Worm (Caenorhabditis elegans) whole organism, late embryonic: ENCODE data around the gene C04E6.7.

Source experiments
- C08G9.2 ChIP-seq: sonication (generic microtip); optimal IDR thresholded peaks from 2 replicates; lab custom pipeline; 2016; ENCODE audit warnings: mild to moderate bottlenecking, missing genetic modification characterization, moderate library complexity, missing compliant biosample characterization
- F13H6.1 ChIP-seq: sonication (generic microtip); optimal IDR thresholded peaks from 2 replicates; lab custom pipeline; 2016; ENCODE audit warnings: missing genetic modification characterization, missing compliant biosample characterization
- K09A11.1 ChIP-seq: sonication (generic microtip); optimal IDR thresholded peaks from 2 replicates; lab custom pipeline; 2017; ENCODE audit warnings: antibody characterized with exemption, mild to moderate bottlenecking, missing genetic modification characterization, missing compliant biosample characterization; ENCODE audit not compliant: insufficient read depth
- ahr-1 ChIP-seq: sonication (generic microtip); optimal IDR thresholded peaks from 2 replicates; lab custom pipeline; 2016; ENCODE audit warnings: missing genetic modification characterization, missing compliant biosample characterization
- ceh-14 ChIP-seq: sonication (generic microtip); optimal IDR thresholded peaks from 2 replicates; lab custom pipeline; 2016; ENCODE audit warnings: missing genotype, missing genetic modification characterization, missing compliant biosample characterization
- ceh-18 ChIP-seq: sonication (generic microtip); optimal IDR thresholded peaks from 2 replicates; lab custom pipeline; 2016; ENCODE audit warnings: missing genetic modification characterization, missing compliant biosample characterization
- ceh-19 ChIP-seq: fragments of 200-800 bp; sonication (Bioruptor generic); optimal IDR thresholded peaks from 2 replicates; lab custom pipeline; 2018; ENCODE audit warnings: mild to moderate bottlenecking, missing genetic modification characterization, missing compliant biosample characterization
- ceh-22 ChIP-seq: sonication (generic microtip); optimal IDR thresholded peaks from 2 replicates; lab custom pipeline; 2017; ENCODE audit warnings: missing biosample characterization, missing genetic modification characterization
- ceh-24 ChIP-seq: sonication (generic microtip); optimal IDR thresholded peaks from 2 replicates; lab custom pipeline; 2016; ENCODE audit warnings: mild to moderate bottlenecking, missing genetic modification characterization, missing compliant biosample characterization
- ceh-34 ChIP-seq: sonication (generic microtip); optimal IDR thresholded peaks from 2 replicates; lab custom pipeline; 2016; ENCODE audit warnings: mild to moderate bottlenecking, missing genetic modification characterization, missing compliant biosample characterization
- ceh-45 ChIP-seq: fragments of 200-800 bp; sonication (Bioruptor generic); IDR thresholded peaks from 2 replicates; pipeline ENCODE4 v1.3.6; 2022; ENCODE audit warnings: missing genetic modification reagents, missing genetic modification characterization, missing compliant biosample characterization
- ceh-48 ChIP-seq: sonication (generic microtip); optimal IDR thresholded peaks from 2 replicates; lab custom pipeline; 2016; ENCODE audit warnings: missing genetic modification characterization, inconsistent platforms, missing compliant biosample characterization
- ceh-6 ChIP-seq: fragments of 200-800 bp; sonication (Bioruptor generic); optimal IDR thresholded peaks from 2 replicates; lab custom pipeline; 2018; ENCODE audit warnings: mild to moderate bottlenecking, missing genetic modification characterization, missing compliant biosample characterization
- ceh-9 ChIP-seq: sonication (generic microtip); optimal IDR thresholded peaks from 2 replicates; lab custom pipeline; 2016; ENCODE audit warnings: mild to moderate bottlenecking, missing genetic modification characterization, inconsistent platforms, missing compliant biosample characterization
- che-1 ChIP-seq: sonication (generic microtip); optimal IDR thresholded peaks from 2 replicates; lab custom pipeline; 2016; ENCODE audit warnings: mild to moderate bottlenecking, missing genetic modification characterization, missing compliant biosample characterization
- dmd-4 ChIP-seq: sonication (generic microtip); optimal IDR thresholded peaks from 2 replicates; lab custom pipeline; 2016; ENCODE audit warnings: borderline replicate concordance, missing genetic modification characterization, missing compliant biosample characterization
- dve-1 ChIP-seq: sonication (generic microtip); optimal IDR thresholded peaks from 2 replicates; lab custom pipeline; 2017; ENCODE audit warnings: antibody characterized with exemption, mild to moderate bottlenecking, missing genetic modification characterization, missing compliant biosample characterization
- eyg-1 ChIP-seq: sonication (generic microtip); optimal IDR thresholded peaks from 2 replicates; lab custom pipeline; 2016; ENCODE audit warnings: missing genotype, missing genetic modification characterization, missing compliant biosample characterization
- fkh-6 ChIP-seq: sonication (generic microtip); optimal IDR thresholded peaks from 2 replicates; lab custom pipeline; 2016; ENCODE audit warnings: missing genetic modification characterization, missing compliant biosample characterization
- gmeb-2 ChIP-seq: sonication (generic microtip); optimal IDR thresholded peaks from 2 replicates; lab custom pipeline; 2016; ENCODE audit warnings: missing genetic modification characterization, inconsistent platforms, missing compliant biosample characterization
- hlh-13 ChIP-seq: fragments of 200-800 bp; sonication (Bioruptor generic); optimal IDR thresholded peaks from 2 replicates; lab custom pipeline; 2018; ENCODE audit warnings: mild to moderate bottlenecking, missing genetic modification characterization, missing compliant biosample characterization
- hlh-30 ChIP-seq: sonication (generic microtip); optimal IDR thresholded peaks from 2 replicates; lab custom pipeline; 2017; ENCODE audit warnings: antibody characterized with exemption, missing genetic modification characterization, missing compliant biosample characterization; ENCODE audit not compliant: insufficient read depth
- madf-2 ChIP-seq: sonication (generic microtip); optimal IDR thresholded peaks from 2 replicates; lab custom pipeline; 2017; ENCODE audit warnings: missing genetic modification characterization, missing compliant biosample characterization
- mec-3 ChIP-seq: sonication (generic microtip); optimal IDR thresholded peaks from 2 replicates; lab custom pipeline; 2016; ENCODE audit warnings: borderline replicate concordance, missing genetic modification characterization, missing compliant biosample characterization
- npax-4 ChIP-seq: sonication (generic microtip); optimal IDR thresholded peaks from 2 replicates; lab custom pipeline; 2016; ENCODE audit warnings: missing genetic modification characterization, missing compliant biosample characterization
- pag-3 ChIP-seq: sonication (generic microtip); optimal IDR thresholded peaks from 2 replicates; lab custom pipeline; 2016; ENCODE audit warnings: missing compliant biosample characterization, missing genetic modification characterization, borderline replicate concordance
- pax-1 ChIP-seq: fragments of 150-350 bp; optimal IDR thresholded peaks from 2 replicates; lab custom pipeline; 2014; ENCODE audit warnings: missing biosample characterization, missing genetic modification characterization
- pqm-1 ChIP-seq: sonication (generic microtip); optimal IDR thresholded peaks from 2 replicates; lab custom pipeline; 2016; ENCODE audit warnings: missing genetic modification characterization, missing compliant biosample characterization
- pros-1 ChIP-seq: fragments of 150-350 bp; optimal IDR thresholded peaks from 2 replicates; lab custom pipeline; 2014; ENCODE audit warnings: missing biosample characterization, missing genetic modification reagents, missing genetic modification characterization
- ref-2 ChIP-seq: sonication (generic microtip); optimal IDR thresholded peaks from 2 replicates; lab custom pipeline; 2016; ENCODE audit warnings: missing genetic modification characterization, missing compliant biosample characterization
- rnt-1 ChIP-seq: sonication (generic microtip); optimal IDR thresholded peaks from 2 replicates; lab custom pipeline; 2016; ENCODE audit warnings: missing genetic modification characterization, missing compliant biosample characterization
- sdc-2 ChIP-seq: sonication (generic microtip); optimal IDR thresholded peaks from 2 replicates; lab custom pipeline; 2016; ENCODE audit warnings: missing genotype, missing genetic modification characterization, missing compliant biosample characterization
- sox-2 ChIP-seq: fragments of 200-800 bp; sonication (Bioruptor generic); IDR thresholded peaks from 2 replicates; pipeline ENCODE4 v1.3.6; 2022; ENCODE audit warnings: missing genetic modification reagents, missing genetic modification characterization, missing compliant biosample characterization
- sox-4 ChIP-seq: sonication (generic microtip); optimal IDR thresholded peaks from 2 replicates; lab custom pipeline; 2017; ENCODE audit warnings: mild to moderate bottlenecking, missing genetic modification characterization, inconsistent platforms, missing compliant biosample characterization
- tbx-7 ChIP-seq: sonication (generic microtip); optimal IDR thresholded peaks from 2 replicates; lab custom pipeline; 2016; ENCODE audit warnings: missing genotype, missing genetic modification characterization, missing compliant biosample characterization
- unc-3 ChIP-seq, 2 experiments: fragments of 200-800 bp in 1 of 2; sonication (Bioruptor generic) in 1 of 2; sonication (generic microtip) in 1 of 2; conservative IDR thresholded peaks in 1 of 2; optimal IDR thresholded peaks in 1 of 2; 2 replicates each; pipeline versions ENCODE4 v1.3.6 to Lab custom; 2016 to 2022; ENCODE audit warnings: missing compliant biosample characterization in 2 of 2, missing genetic modification characterization in 2 of 2, missing genetic modification reagents in 1 of 2

The C04E6.7 gene

ce11 chrV:5906252-5906651 lies 13.1 kb downstream of the C04E6.7 start, which contains the start of gene srd-15:
srd-15 (minus strand) TSS chrV:5906352.
- TF ChIP-seq hlh-30 (tag; lab: Kevin White, UChicago) (no peak), ceh-22 (tag; lab: Kevin White, UChicago) (no peak), F13H6.1 (tag; lab: Kevin White, UChicago) (no peak), ceh-24 (no peak), npax-4 (no peak), madf-2 (tag; lab: Kevin White, UChicago) (no peak), ceh-45 (GFP tag; lab: Robert Waterston, UW) (no peak), ceh-9 (tag; lab: Kevin White, UChicago) (no peak)

- TF ChIP-seq sox-4 (tag; lab: Kevin White, UChicago) (no peak), pag-3 (tag; lab: Kevin White, UChicago) (no peak), dmd-4 (tag; lab: Kevin White, UChicago) (no peak), pros-1 (tag; lab: Kevin White, UChicago) (no peak), che-1 (tag; lab: Kevin White, UChicago) (no peak), madf-2 (tag; lab: Kevin White, UChicago) (no peak), rnt-1 (tag; lab: Kevin White, UChicago) (no peak), eyg-1 (tag; lab: Kevin White, UChicago) (no peak), gmeb-2 (tag; lab: Kevin White, UChicago) (no peak), ceh-18 (tag; lab: Kevin White, UChicago) (no peak), hlh-30 (tag; lab: Kevin White, UChicago) (no peak), unc-3 (GFP tag; conservative IDR thresholded peaks at IDR 0.05; lab: Robert Waterston, UW) (no peak), unc-3 (tag; optimal IDR thresholded peaks at IDR 0.05; lab: Kevin White, UChicago) (no peak), K09A11.1 (tag; lab: Kevin White, UChicago) (no peak), C08G9.2 (tag; lab: Kevin White, UChicago) (no peak)
Measured at ce11 chrV:5907090-5907489, 14.0 kb downstream of the C04E6.7 start, which contains the start of gene C04E6.4. C04E6.4 (plus strand) TSS chrV:5907390.

ce11 chrV:5912426-5912825 lies 19.3 kb downstream of the C04E6.7 start, which contains the start of gene C04E6.13:
C04E6.13 (plus strand) TSS chrV:5912726.
- TF ChIP-seq ceh-34 (tag; lab: Kevin White, UChicago) (no peak), ceh-14 (tag; lab: Kevin White, UChicago) (no peak), ceh-48 (tag; lab: Kevin White, UChicago) (no peak), pqm-1 (tag; lab: Kevin White, UChicago) (no peak), hlh-30 (tag; lab: Kevin White, UChicago) (no peak), dve-1 (tag; lab: Kevin White, UChicago) (no peak), sox-4 (tag; lab: Kevin White, UChicago) (no peak), ref-2 (tag; lab: Kevin White, UChicago) (no peak), sdc-2 (no peak), pax-1 (tag; lab: Kevin White, UChicago) (no peak), tbx-7 (tag; lab: Kevin White, UChicago) (no peak), fkh-6 (tag; lab: Kevin White, UChicago) (no peak), mec-3 (tag; lab: Kevin White, UChicago) (no peak), ceh-19 (GFP tag; lab: Kevin White, UChicago) (no peak), ahr-1 (tag; lab: Kevin White, UChicago) (no peak), sox-2 (no peak)

- TF ChIP-seq hlh-13 (GFP tag; lab: Kevin White, UChicago) (no peak), pqm-1 (tag; lab: Kevin White, UChicago) (no peak), hlh-30 (tag; lab: Kevin White, UChicago) (no peak), ceh-22 (tag; lab: Kevin White, UChicago) (no peak), ceh-6 (no peak), K09A11.1 (tag; lab: Kevin White, UChicago) (no peak), gmeb-2 (tag; lab: Kevin White, UChicago) (no peak), ceh-9 (tag; lab: Kevin White, UChicago) (no peak), sdc-2 (no peak)
Measured at ce11 chrV:5916862-5917261, 23.7 kb downstream of the C04E6.7 start.
